Worm (Caenorhabditis elegans) whole organism, late embryonic: ENCODE data around the gene fbxa-171.

Experiments used
- C08G9.2 ChIP-seq: sonication (generic microtip); optimal IDR thresholded peaks from 2 replicates; lab custom pipeline; 2016; ENCODE audit warnings: mild to moderate bottlenecking, missing genetic modification characterization, moderate library complexity, missing compliant biosample characterization
- K09A11.1 ChIP-seq: sonication (generic microtip); optimal IDR thresholded peaks from 2 replicates; lab custom pipeline; 2017; ENCODE audit warnings: antibody characterized with exemption, mild to moderate bottlenecking, missing genetic modification characterization, missing compliant biosample characterization; ENCODE audit not compliant: insufficient read depth
- T23F11.4 ChIP-seq: fragments of 200-800 bp; sonication (Bioruptor generic); optimal IDR thresholded peaks from 2 replicates; lab custom pipeline; 2018; ENCODE audit warnings: mild to moderate bottlenecking, missing genetic modification characterization, missing compliant biosample characterization
- ceh-14 ChIP-seq: sonication (generic microtip); optimal IDR thresholded peaks from 2 replicates; lab custom pipeline; 2016; ENCODE audit warnings: missing genotype, missing genetic modification characterization, missing compliant biosample characterization
- ceh-18 ChIP-seq: sonication (generic microtip); optimal IDR thresholded peaks from 2 replicates; lab custom pipeline; 2016; ENCODE audit warnings: missing genetic modification characterization, missing compliant biosample characterization
- ceh-19 ChIP-seq: fragments of 200-800 bp; sonication (Bioruptor generic); optimal IDR thresholded peaks from 2 replicates; lab custom pipeline; 2018; ENCODE audit warnings: mild to moderate bottlenecking, missing genetic modification characterization, missing compliant biosample characterization
- ceh-22 ChIP-seq: sonication (generic microtip); optimal IDR thresholded peaks from 2 replicates; lab custom pipeline; 2017; ENCODE audit warnings: missing biosample characterization, missing genetic modification characterization
- ceh-24 ChIP-seq: sonication (generic microtip); optimal IDR thresholded peaks from 2 replicates; lab custom pipeline; 2016; ENCODE audit warnings: mild to moderate bottlenecking, missing genetic modification characterization, missing compliant biosample characterization
- ceh-34 ChIP-seq: sonication (generic microtip); optimal IDR thresholded peaks from 2 replicates; lab custom pipeline; 2016; ENCODE audit warnings: mild to moderate bottlenecking, missing genetic modification characterization, missing compliant biosample characterization
- ceh-45 ChIP-seq: fragments of 200-800 bp; sonication (Bioruptor generic); IDR thresholded peaks from 2 replicates; pipeline ENCODE4 v1.3.6; 2022; ENCODE audit warnings: missing genetic modification reagents, missing genetic modification characterization, missing compliant biosample characterization
- ceh-9 ChIP-seq: sonication (generic microtip); optimal IDR thresholded peaks from 2 replicates; lab custom pipeline; 2016; ENCODE audit warnings: mild to moderate bottlenecking, missing genetic modification characterization, inconsistent platforms, missing compliant biosample characterization
- che-1 ChIP-seq: sonication (generic microtip); optimal IDR thresholded peaks from 2 replicates; lab custom pipeline; 2016; ENCODE audit warnings: mild to moderate bottlenecking, missing genetic modification characterization, missing compliant biosample characterization
- dve-1 ChIP-seq: sonication (generic microtip); optimal IDR thresholded peaks from 2 replicates; lab custom pipeline; 2017; ENCODE audit warnings: antibody characterized with exemption, mild to moderate bottlenecking, missing genetic modification characterization, missing compliant biosample characterization
- elt-4 ChIP-seq: sonication (generic microtip); optimal IDR thresholded peaks from 2 replicates; lab custom pipeline; 2016; ENCODE audit warnings: missing genetic modification characterization, missing compliant biosample characterization
- fkh-10 ChIP-seq: fragments of 150-350 bp; optimal IDR thresholded peaks from 2 replicates; lab custom pipeline; 2014; ENCODE audit warnings: missing biosample characterization, missing genetic modification reagents, missing genetic modification characterization
- fkh-6 ChIP-seq: sonication (generic microtip); optimal IDR thresholded peaks from 2 replicates; lab custom pipeline; 2016; ENCODE audit warnings: missing genetic modification characterization, missing compliant biosample characterization
- gmeb-2 ChIP-seq: sonication (generic microtip); optimal IDR thresholded peaks from 2 replicates; lab custom pipeline; 2016; ENCODE audit warnings: missing genetic modification characterization, inconsistent platforms, missing compliant biosample characterization
- hlh-13 ChIP-seq: fragments of 200-800 bp; sonication (Bioruptor generic); optimal IDR thresholded peaks from 2 replicates; lab custom pipeline; 2018; ENCODE audit warnings: mild to moderate bottlenecking, missing genetic modification characterization, missing compliant biosample characterization
- hlh-15 ChIP-seq: sonication (generic microtip); optimal IDR thresholded peaks from 2 replicates; lab custom pipeline; 2016; ENCODE audit warnings: missing genetic modification characterization, missing compliant biosample characterization
- hlh-6 ChIP-seq: sonication (generic microtip); optimal IDR thresholded peaks from 2 replicates; lab custom pipeline; 2016; ENCODE audit warnings: missing genotype, missing genetic modification characterization, missing compliant biosample characterization
- hlh-8 ChIP-seq: sonication (generic microtip); optimal IDR thresholded peaks from 2 replicates; lab custom pipeline; 2016; ENCODE audit warnings: missing genotype, missing genetic modification characterization, missing compliant biosample characterization
- lim-6 ChIP-seq: sonication (generic microtip); optimal IDR thresholded peaks from 2 replicates; lab custom pipeline; 2016; ENCODE audit warnings: missing genetic modification characterization, missing compliant biosample characterization
- mec-3 ChIP-seq: sonication (generic microtip); optimal IDR thresholded peaks from 2 replicates; lab custom pipeline; 2016; ENCODE audit warnings: borderline replicate concordance, missing genetic modification characterization, missing compliant biosample characterization
- nfya-1 ChIP-seq: sonication (generic microtip); optimal IDR thresholded peaks from 2 replicates; lab custom pipeline; 2017; ENCODE audit warnings: missing genetic modification characterization, mild to moderate bottlenecking, missing compliant biosample characterization, antibody characterized with exemption, moderate library complexity
- nhr-11 ChIP-seq: fragments of 150-350 bp; optimal IDR thresholded peaks from 2 replicates; lab custom pipeline; 2014; ENCODE audit warnings: missing biosample characterization, missing genetic modification characterization
- npax-4 ChIP-seq: sonication (generic microtip); optimal IDR thresholded peaks from 2 replicates; lab custom pipeline; 2016; ENCODE audit warnings: missing genetic modification characterization, missing compliant biosample characterization
- pat-9 ChIP-seq: fragments of 200-800 bp; sonication (Bioruptor generic); optimal IDR thresholded peaks from 2 replicates; lab custom pipeline; 2018; ENCODE audit warnings: mild to moderate bottlenecking, missing genetic modification characterization, moderate library complexity, missing compliant biosample characterization
- ref-2 ChIP-seq: sonication (generic microtip); optimal IDR thresholded peaks from 2 replicates; lab custom pipeline; 2016; ENCODE audit warnings: missing genetic modification characterization, missing compliant biosample characterization
- sdc-2 ChIP-seq: sonication (generic microtip); optimal IDR thresholded peaks from 2 replicates; lab custom pipeline; 2016; ENCODE audit warnings: missing genotype, missing genetic modification characterization, missing compliant biosample characterization
- sox-2 ChIP-seq: fragments of 200-800 bp; sonication (Bioruptor generic); IDR thresholded peaks from 2 replicates; pipeline ENCODE4 v1.3.6; 2022; ENCODE audit warnings: missing genetic modification reagents, missing genetic modification characterization, missing compliant biosample characterization
- sox-4 ChIP-seq: sonication (generic microtip); optimal IDR thresholded peaks from 2 replicates; lab custom pipeline; 2017; ENCODE audit warnings: mild to moderate bottlenecking, missing genetic modification characterization, inconsistent platforms, missing compliant biosample characterization
- syd-9 ChIP-seq: sonication (generic microtip); optimal IDR thresholded peaks from 2 replicates; lab custom pipeline; 2016; ENCODE audit warnings: mild to moderate bottlenecking, missing genetic modification characterization, moderate library complexity, missing compliant biosample characterization
- tbx-2 ChIP-seq: sonication (generic microtip); optimal IDR thresholded peaks from 2 replicates; lab custom pipeline; 2016; ENCODE audit warnings: missing genetic modification characterization, missing compliant biosample characterization
- tbx-7 ChIP-seq: sonication (generic microtip); optimal IDR thresholded peaks from 2 replicates; lab custom pipeline; 2016; ENCODE audit warnings: missing genotype, missing genetic modification characterization, missing compliant biosample characterization
- unc-86 ChIP-seq: sonication (generic microtip); optimal IDR thresholded peaks from 2 replicates; lab custom pipeline; 2016; ENCODE audit warnings: missing genetic modification characterization, missing compliant biosample characterization
- zip-5 ChIP-seq: sonication (generic microtip); optimal IDR thresholded peaks from 2 replicates; lab custom pipeline; 2016; ENCODE audit warnings: missing genetic modification characterization, missing compliant biosample characterization

The fbxa-171 gene

ce11 chrV:17552759-17553158, 13.0 kb downstream of the fbxa-171 start, which contains the start of gene C38D9.8:
C38D9.8 (minus strand) TSS chrV:17552859.
- TF ChIP-seq sox-2 (no peak), gmeb-2 (tag; lab: Kevin White, UChicago) (no peak)

- TF ChIP-seq zip-5 (no peak), K09A11.1 (tag; lab: Kevin White, UChicago) (no peak), mec-3 (tag; lab: Kevin White, UChicago) (no peak), ceh-24 (tag; lab: Kevin White, UChicago) (no peak)
- TF ChIP-seq, all 69 proteins: peak for 0
Observed at ce11 chrV:17551396-17551795, 14.4 kb downstream of the fbxa-171 start.

- no peak for TF ChIP-seq nhr-11 (tag; lab: Kevin White, UChicago)
- TF ChIP-seq T23F11.4: no peak
Observed at ce11 chrV:17549362-17549761, 16.4 kb downstream of the fbxa-171 start, which contains the start of gene fbxa-176. fbxa-176 (plus strand) TSS chrV:17549675.

- TF ChIP-seq tbx-2 (no peak), hlh-6 (peak; percentile 35), elt-4 (tag; lab: Kevin White, UChicago) (peak; percentile 76), dve-1 (no peak), hlh-13 (GFP tag; lab: Kevin White, UChicago) (no peak), ceh-45 (GFP tag; lab: Robert Waterston, UW) (no peak), che-1 (tag; lab: Kevin White, UChicago) (no peak), ceh-19 (GFP tag; lab: Kevin White, UChicago) (no peak), ceh-18 (tag; lab: Kevin White, UChicago) (no peak), syd-9 (tag; lab: Kevin White, UChicago) (no peak), sdc-2 (tag; lab: Kevin White, UChicago) (peak; percentile 35), nfya-1 (tag; lab: Kevin White, UChicago) (no peak), ceh-14 (tag; lab: Kevin White, UChicago) (no peak), fkh-6 (tag; lab: Kevin White, UChicago) (no peak), hlh-8 (tag; lab: Kevin White, UChicago) (no peak), gmeb-2 (tag; lab: Kevin White, UChicago) (no peak), tbx-7 (no peak), ref-2 (no peak), lim-6 (tag; lab: Kevin White, UChicago) (peak; percentile 26), nhr-11 (tag; lab: Kevin White, UChicago) (no peak), ceh-9 (tag; lab: Kevin White, UChicago) (no peak), sox-4 (tag; lab: Kevin White, UChicago) (no peak), C08G9.2 (peak; percentile 11)
Observed at ce11 chrV:17548635-17549034, 17.2 kb downstream of the fbxa-171 start.

- TF ChIP-seq ceh-34: no peak
- no peak for TF ChIP-seq T23F11.4
- TF ChIP-seq tbx-7: no peak
- no peak for TF ChIP-seq npax-4 (tag; lab: Kevin White, UChicago)
- TF ChIP-seq fkh-10: no peak
- TF ChIP-seq pat-9: no peak
- TF ChIP-seq unc-86 (tag; lab: Kevin White, UChicago): no peak
- no peak for TF ChIP-seq lim-6 (tag; lab: Kevin White, UChicago)
- TF ChIP-seq hlh-15 (tag; lab: Kevin White, UChicago): no peak
- no peak for TF ChIP-seq ceh-22
Observed at ce11 chrV:17546931-17547330, 18.9 kb downstream of the fbxa-171 start.
